Worm (Caenorhabditis elegans): ENCODE data around the gene pycr-1.
A peak's percentile ranks its signal among the peaks of the same experiment; 100 is the strongest.

Gene pycr-1

ce11 chrX:12175667-12176278 lies 29.1 kb downstream of the pycr-1 start (continued):
- TF ChIP-seq ttx-3 (tag; optimal IDR thresholded peaks at IDR 0.05) (no peak), tbx-2 (tag; optimal IDR thresholded peaks at IDR 0.05) (peak; percentile 37), odd-2 (tag; optimal IDR thresholded peaks at IDR 0.05) (no peak), ama-1 (optimal IDR thresholded peaks at IDR 0.05) (no peak), nfya-1 (tag; optimal IDR thresholded peaks at IDR 0.05) (peak; percentile 1), ceh-18 (tag; optimal IDR thresholded peaks at IDR 0.05) (peak; percentile 55), pha-2 (tag; optimal IDR thresholded peaks at IDR 0.05) (no peak), hlh-15 (tag; optimal IDR thresholded peaks at IDR 0.05) (no peak), pax-1 (tag; optimal IDR thresholded peaks at IDR 0.05) (no peak), fax-1 (tag; optimal IDR thresholded peaks at IDR 0.05) (no peak)

- TF ChIP-seq ceh-18 (tag; optimal IDR thresholded peaks at IDR 0.05), result peak; percentile 4
- TF ChIP-seq sdc-2 (tag; optimal IDR thresholded peaks at IDR 0.05), result peak; percentile 32
- no peak for TF ChIP-seq sox-4 (tag; optimal IDR thresholded peaks at IDR 0.05)
- no peak for TF ChIP-seq fax-1 (tag; optimal IDR thresholded peaks at IDR 0.05)
- peak; percentile 12 for TF ChIP-seq nfya-1 (tag; optimal IDR thresholded peaks at IDR 0.05)
- TF ChIP-seq sox-2 (GFP tag; IDR thresholded peaks at IDR 0.05), result no peak
- peak; percentile 52 for TF ChIP-seq ref-2 (tag; optimal IDR thresholded peaks at IDR 0.05)
These were observed 29.8 kb downstream of the pycr-1 start for ce11 chrX:12176394-12176793.

ce11 chrX:12176873-12177293 lies 30.3 kb downstream of the pycr-1 start:
- TF ChIP-seq ceh-19 (GFP tag; optimal IDR thresholded peaks at IDR 0.05) (no peak), C08G9.2 (tag; optimal IDR thresholded peaks at IDR 0.05) (no peak), ceh-14 (tag; optimal IDR thresholded peaks at IDR 0.05) (no peak), tbx-7 (tag; optimal IDR thresholded peaks at IDR 0.05) (no peak), pqm-1 (tag; optimal IDR thresholded peaks at IDR 0.05) (no peak), odd-2 (tag; optimal IDR thresholded peaks at IDR 0.05) (no peak), sox-2 (GFP tag; IDR thresholded peaks at IDR 0.05) (no peak), mec-3 (tag; optimal IDR thresholded peaks at IDR 0.05; ENCODE audit: borderline replicate concordance) (no peak)

- TF ChIP-seq pax-1 (tag; optimal IDR thresholded peaks at IDR 0.05) (no peak), hlh-13 (GFP tag; optimal IDR thresholded peaks at IDR 0.05) (no peak), pros-1 (tag; optimal IDR thresholded peaks at IDR 0.05) (no peak), ama-1 (optimal IDR thresholded peaks at IDR 0.05) (no peak), K02D7.2 (tag; optimal IDR thresholded peaks at IDR 0.05) (no peak), nhr-232 (tag; optimal IDR thresholded peaks at IDR 0.05) (no peak), F13H6.1 (tag; optimal IDR thresholded peaks at IDR 0.05) (no peak), ceh-48 (tag; optimal IDR thresholded peaks at IDR 0.05) (no peak), ceh-34 (tag; optimal IDR thresholded peaks at IDR 0.05) (no peak), sdc-2 (tag; optimal IDR thresholded peaks at IDR 0.05) (no peak), fax-1 (tag; optimal IDR thresholded peaks at IDR 0.05) (no peak), C38D4.7 (GFP tag; optimal IDR thresholded peaks at IDR 0.05) (no peak), pha-4 (tag; optimal IDR thresholded peaks at IDR 0.05) (no peak), hlh-8 (tag; optimal IDR thresholded peaks at IDR 0.05) (no peak)
These were observed 30.9 kb downstream of the pycr-1 start for ce11 chrX:12177521-12177920.

- peak; percentile 25 for TF ChIP-seq unc-42 (tag; optimal IDR thresholded peaks at IDR 0.05)
- TF ChIP-seq C38D4.7 (GFP tag; optimal IDR thresholded peaks at IDR 0.05), result no peak
- no peak for TF ChIP-seq syd-9 (tag; optimal IDR thresholded peaks at IDR 0.05)
- no peak for TF ChIP-seq fkh-10 (GFP tag; optimal IDR thresholded peaks at IDR 0.05)
- no peak for TF ChIP-seq pha-4 (tag; optimal IDR thresholded peaks at IDR 0.05)
- no peak for TF ChIP-seq tbx-2 (tag; optimal IDR thresholded peaks at IDR 0.05)
- no peak for TF ChIP-seq nfya-1 (tag; optimal IDR thresholded peaks at IDR 0.05)
- TF ChIP-seq C08G9.2 (tag; optimal IDR thresholded peaks at IDR 0.05), result no peak
These were observed 31.9 kb downstream of the pycr-1 start for ce11 chrX:12178351-12179089.

Data from whole organism, late embryonic.